Worm (Caenorhabditis elegans) whole organism, L2 larva: Measurements from ENCODE around the gene Y110A2AL.7.

Experiments
- ZK546.5 ChIP-seq: sonication (generic microtip); optimal IDR thresholded peaks from 2 replicates; lab custom pipeline; 2017; ENCODE audit warnings: missing biosample characterization, missing genetic modification characterization
- alr-1 ChIP-seq: fragments of 150-350 bp; optimal IDR thresholded peaks from 2 replicates; lab custom pipeline; 2014; ENCODE audit warnings: missing biosample characterization, missing genetic modification characterization
- fos-1 ChIP-seq: fragments of 150-350 bp; optimal IDR thresholded peaks from 2 replicates; lab custom pipeline; 2014; ENCODE audit warnings: missing biosample characterization, missing genetic modification characterization
- lin-39 ChIP-seq: fragments of 150-350 bp; optimal IDR thresholded peaks from 2 replicates; lab custom pipeline; 2014; ENCODE audit warnings: missing biosample characterization, missing genetic modification reagents, missing genetic modification characterization
- nhr-12 ChIP-seq: fragments of 150-350 bp; optimal IDR thresholded peaks from 2 replicates; lab custom pipeline; 2014; ENCODE audit warnings: missing biosample characterization, missing genetic modification characterization
- nhr-6 ChIP-seq: fragments of 150-350 bp; optimal IDR thresholded peaks from 2 replicates; lab custom pipeline; 2014; ENCODE audit warnings: missing biosample characterization, missing genetic modification characterization
- nhr-77 ChIP-seq: fragments of 150-350 bp; optimal IDR thresholded peaks from 2 replicates; lab custom pipeline; 2014; ENCODE audit warnings: missing biosample characterization, missing genetic modification characterization
- unc-39 ChIP-seq: fragments of 150-350 bp; optimal IDR thresholded peaks from 2 replicates; lab custom pipeline; 2014; ENCODE audit warnings: missing biosample characterization, missing genetic modification characterization
- unc-62 ChIP-seq: fragments of 150-350 bp; optimal IDR thresholded peaks from 2 replicates; lab custom pipeline; 2014; ENCODE audit warnings: missing biosample characterization, missing genetic modification reagents, missing genetic modification characterization
- ztf-1 ChIP-seq: fragments of 200-800 bp; sonication (Bioruptor generic); conservative IDR thresholded peaks from 2 replicates; pipeline ENCODE4 v1.3.6; 2022; ENCODE audit warnings: missing genetic modification characterization, missing compliant biosample characterization
- ztf-11 ChIP-seq: sonication (generic microtip); optimal IDR thresholded peaks from 2 replicates; lab custom pipeline; 2017; ENCODE audit warnings: missing biosample characterization, missing genetic modification characterization

- TF ChIP-seq nhr-12 (no peak), nhr-6 (tag; lab: Kevin White, UChicago) (no peak), unc-62 (GFP tag; lab: Kevin White, UChicago) (no peak), ZK546.5 (tag; lab: Kevin White, UChicago) (no peak), unc-39 (tag; lab: Kevin White, UChicago) (no peak), fos-1 (tag; lab: Kevin White, UChicago) (no peak), ztf-11 (tag; lab: Kevin White, UChicago) (no peak), lin-39 (tag; lab: Kevin White, UChicago) (no peak), ztf-1 (GFP tag; lab: Robert Waterston, UW) (no peak), nhr-77 (tag; lab: Kevin White, UChicago) (no peak), alr-1 (no peak)
Measured at ce11 chrII:2826073-2826472, 16.9 kb downstream of the Y110A2AL.7 start, which contains the start of gene K12H6.5.
